Worm (Caenorhabditis elegans) whole organism, midembryonic: ENCODE results near the gene mask-1.

Source experiments
- T22C8.4 ChIP-seq: fragments of 200-800 bp; sonication (Bioruptor generic); IDR thresholded peaks from 2 replicates; pipeline ENCODE4 v1.3.6; 2022; ENCODE audit warnings: missing genetic modification characterization, missing compliant biosample characterization
- cog-1 ChIP-seq: sonication (generic microtip); optimal IDR thresholded peaks from 2 replicates; lab custom pipeline; 2016; ENCODE audit warnings: missing genetic modification characterization, missing compliant biosample characterization
- flt-1 ChIP-seq: fragments of 200-800 bp; sonication (Bioruptor generic); IDR thresholded peaks from 2 replicates; pipeline ENCODE4 v1.3.6; 2022; ENCODE audit warnings: missing genetic modification characterization, missing compliant biosample characterization
- klf-2 ChIP-seq: fragments of 200-800 bp; sonication (Bioruptor generic); conservative IDR thresholded peaks from 2 replicates; pipeline ENCODE4 v1.3.6; 2022; ENCODE audit warnings: missing genetic modification reagents, missing genetic modification characterization, missing compliant biosample characterization
- med-1 ChIP-seq: sonication (generic microtip); optimal IDR thresholded peaks from 2 replicates; lab custom pipeline; 2017; ENCODE audit warnings: missing genetic modification characterization, mild to moderate bottlenecking, missing compliant biosample characterization, antibody characterized with exemption, missing genetic modification reagents; ENCODE audit not compliant: insufficient read depth
- ref-1 ChIP-seq: fragments of 200-800 bp; sonication (Bioruptor generic); conservative IDR thresholded peaks from 2 replicates; pipeline ENCODE4 v1.3.6; 2022; ENCODE audit warnings: missing genetic modification reagents, missing genetic modification characterization, missing compliant biosample characterization
- ztf-23 ChIP-seq: fragments of 200-800 bp; sonication (Bioruptor generic); IDR thresholded peaks from 2 replicates; pipeline ENCODE4 v1.3.6; 2022; ENCODE audit warnings: missing genetic modification reagents, missing genetic modification characterization, missing compliant biosample characterization
- ztf-29 ChIP-seq: fragments of 200-800 bp; sonication (Bioruptor generic); IDR thresholded peaks from 2 replicates; pipeline ENCODE4 v1.3.6; 2022; ENCODE audit warnings: missing genetic modification reagents, missing genetic modification characterization, missing compliant biosample characterization

DNA sequence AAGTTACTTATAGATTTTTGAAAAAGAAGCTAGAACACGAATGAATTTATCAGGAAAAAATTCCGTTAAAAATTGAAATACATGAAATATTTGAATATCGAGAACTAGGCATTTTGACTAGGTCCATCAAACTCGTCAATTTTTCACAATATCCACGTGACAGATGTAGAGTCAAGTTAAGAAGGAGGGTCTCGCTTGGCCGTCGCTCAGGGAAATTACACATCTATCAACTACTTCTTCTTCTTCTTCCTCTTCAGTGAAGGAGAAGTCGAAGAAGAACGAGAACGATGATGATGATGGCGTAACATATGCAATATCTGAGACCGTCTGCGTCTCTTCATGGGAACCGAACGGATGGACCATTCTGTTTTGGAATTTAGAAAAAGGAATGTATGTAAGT is 45.2 kb downstream of the mask-1 start:
- TF ChIP-seq flt-1 (GFP tag; lab: Robert Waterston, UW): no peak
- no peak for TF ChIP-seq ztf-29 (GFP tag; lab: Robert Waterston, UW)
- TF ChIP-seq cog-1 (tag; lab: Kevin White, UChicago): no peak
- TF ChIP-seq klf-2 (GFP tag; lab: Robert Waterston, UW): no peak
- no peak for TF ChIP-seq med-1 (GFP tag; lab: Kevin White, UChicago)
- no peak for TF ChIP-seq ztf-23 (GFP tag; lab: Robert Waterston, UW)
- no peak for TF ChIP-seq ref-1
- no peak for TF ChIP-seq T22C8.4
